Fruit fly (Drosophila melanogaster) whole organism, embryonic: ENCODE results near the gene PIG-U.
A peak's percentile ranks its signal among the peaks of the same experiment; 100 is the strongest.

Experiments used
- Adf1 ChIP-seq: fragments of 200-800 bp; sonication (Bioruptor generic); IDR thresholded peaks from 2 replicates; pipeline ENCODE4 v1.3.6; 2022; ENCODE audit warnings: missing biosample characterization, missing genetic modification characterization
- Awh ChIP-seq: fragments of 200-800 bp; sonication (Bioruptor generic); IDR thresholded peaks from 2 replicates; pipeline ENCODE4, ENCODE4 v1.3.6; 2022; ENCODE audit warnings: missing biosample characterization, missing genetic modification characterization
- CG10979 ChIP-seq: fragments of 200-800 bp; sonication (Bioruptor generic); optimal IDR thresholded peaks from 2 replicates; lab custom pipeline; 2018; ENCODE audit warnings: missing biosample characterization, mild to moderate bottlenecking, missing genetic modification characterization, moderate library complexity
- CG11247 ChIP-seq: fragments of 200-800 bp; sonication (Bioruptor generic); IDR thresholded peaks from 2 replicates; pipeline ENCODE4 v1.3.6; 2022; ENCODE audit warnings: missing biosample characterization, missing genetic modification characterization
- CG11456 ChIP-seq: fragments of 200-800 bp; sonication (Bioruptor generic); IDR thresholded peaks from 3 replicates; pipeline ENCODE4 v1.3.6; 2022; ENCODE audit warnings: missing biosample characterization, missing genetic modification characterization
- CG11723 ChIP-seq: fragments of 200-800 bp; sonication (Bioruptor generic); optimal IDR thresholded peaks from 2 replicates; lab custom pipeline; 2017; ENCODE audit warnings: missing biosample characterization, mild to moderate bottlenecking, missing genetic modification characterization
- CG12236 ChIP-seq: fragments of 200-800 bp; sonication (Bioruptor generic); optimal IDR thresholded peaks from 2 replicates; lab custom pipeline; 2016; ENCODE audit warnings: missing biosample characterization, missing genetic modification characterization
- CG12942 ChIP-seq: fragments of 200-800 bp; sonication (Bioruptor generic); optimal IDR thresholded peaks from 3 replicates; lab custom pipeline; 2016; ENCODE audit warnings: missing biosample characterization, missing genetic modification characterization
- CG30431 ChIP-seq: fragments of 200-800 bp; sonication (Bioruptor generic); optimal IDR thresholded peaks from 2 replicates; lab custom pipeline; 2017; ENCODE audit warnings: missing biosample characterization, missing genetic modification characterization
- CG31388 ChIP-seq: fragments of 200-800 bp; sonication (Bioruptor generic); optimal IDR thresholded peaks from 2 replicates; lab custom pipeline; 2016; ENCODE audit warnings: missing biosample characterization, missing genetic modification characterization
- CG32772 ChIP-seq: fragments of 200-800 bp; sonication (Bioruptor generic); IDR thresholded peaks from 2 replicates; pipeline ENCODE4 v1.3.6; 2022; ENCODE audit warnings: missing biosample characterization, missing genetic modification characterization
- CG33557 ChIP-seq: fragments of 200-800 bp; sonication (Bioruptor generic); optimal IDR thresholded peaks from 2 replicates; lab custom pipeline; 2019; ENCODE audit warnings: missing biosample characterization, mild to moderate bottlenecking, missing genetic modification characterization, moderate library complexity
- CG42726 ChIP-seq: fragments of 200-800 bp; sonication (Bioruptor generic); IDR thresholded peaks from 2 replicates; pipeline ENCODE4 v1.3.6; 2022; ENCODE audit warnings: missing biosample characterization, missing genetic modification characterization; ENCODE audit not compliant: partially characterized antibody
- CG4424 ChIP-seq: fragments of 200-800 bp; sonication (Bioruptor generic); optimal IDR thresholded peaks from 3 replicates; lab custom pipeline; 2016; ENCODE audit warnings: missing biosample characterization, missing genetic modification characterization
- CG4617 ChIP-seq: fragments of 200-800 bp; sonication (Bioruptor generic); optimal IDR thresholded peaks from 3 replicates; lab custom pipeline; 2016; ENCODE audit warnings: missing biosample characterization, missing genetic modification characterization, borderline replicate concordance
- CG6765 ChIP-seq: fragments of 200-800 bp; sonication (Bioruptor generic); optimal IDR thresholded peaks from 3 replicates; lab custom pipeline; 2017; ENCODE audit warnings: missing biosample characterization, mild to moderate bottlenecking, missing genetic modification characterization
- CG6813 ChIP-seq: fragments of 200-800 bp; sonication (Bioruptor generic); optimal IDR thresholded peaks from 2 replicates; lab custom pipeline; 2017; ENCODE audit warnings: missing biosample characterization, missing genetic modification characterization, mild to moderate bottlenecking, moderate library complexity, missing genetic modification reagents
- CG6854 ChIP-seq: fragments of 200-800 bp; sonication (Bioruptor generic); optimal IDR thresholded peaks from 3 replicates; lab custom pipeline; 2017; ENCODE audit warnings: missing biosample characterization, mild to moderate bottlenecking, missing genetic modification characterization
- CG7372 ChIP-seq: fragments of 200-800 bp; sonication (Bioruptor generic); IDR thresholded peaks from 2 replicates; pipeline ENCODE4 v1.3.6; 2022; ENCODE audit warnings: missing biosample characterization, missing genetic modification characterization
- CG7786 ChIP-seq: fragments of 200-800 bp; sonication (Bioruptor generic); optimal IDR thresholded peaks from 2 replicates; lab custom pipeline; 2016; ENCODE audit warnings: missing biosample characterization, missing genetic modification characterization
- CG7963 ChIP-seq: fragments of 200-800 bp; sonication (Bioruptor generic); IDR thresholded peaks from 3 replicates; pipeline ENCODE4 v1.3.6; 2022; ENCODE audit warnings: missing biosample characterization, missing genetic modification characterization; ENCODE audit not compliant: partially characterized antibody
- CG7987 ChIP-seq: fragments of 200-800 bp; sonication (Bioruptor generic); optimal IDR thresholded peaks from 2 replicates; lab custom pipeline; 2018; ENCODE audit warnings: missing biosample characterization, mild to moderate bottlenecking, missing genetic modification characterization, moderate library complexity
- CG9876 ChIP-seq: fragments of 200-800 bp; sonication (Bioruptor generic); optimal IDR thresholded peaks from 2 replicates; lab custom pipeline; 2016; ENCODE audit warnings: missing biosample characterization, missing genetic modification characterization
- D ChIP-seq, 2 experiments: fragments of 200-800 bp in 1 of 2; fragments of >200 bp in 1 of 2; sonication (Bioruptor generic) in 1 of 2; optimal IDR thresholded peaks; 2 replicates in 1 of 2; 3 replicates in 1 of 2; lab custom pipeline; 2017; ENCODE audit warnings: mild to moderate bottlenecking in 1 of 2, missing biosample characterization in 1 of 2, missing genetic modification characterization in 1 of 2, missing genetic modification reagents in 1 of 2
- Deaf1 ChIP-seq: fragments of 200-800 bp; optimal IDR thresholded peaks from 3 replicates; lab custom pipeline; 2019; ENCODE audit warnings: missing biosample characterization, mild to moderate bottlenecking, missing genetic modification characterization, moderate library complexity
- Dfd ChIP-seq, 2 experiments: fragments of >200 bp; optimal IDR thresholded peaks; 2 replicates each; lab custom pipeline; 2017; ENCODE audit warnings: missing biosample characterization in 2 of 2, missing genetic modification characterization in 2 of 2
- Fer2 ChIP-seq: fragments of 200-800 bp; sonication (Bioruptor generic); optimal IDR thresholded peaks from 2 replicates; lab custom pipeline; 2018; ENCODE audit warnings: missing biosample characterization, mild to moderate bottlenecking, missing genetic modification characterization, moderate library complexity
- HmgZ ChIP-seq: fragments of 200-800 bp; sonication (Bioruptor generic); optimal IDR thresholded peaks from 2 replicates; lab custom pipeline; 2018; ENCODE audit warnings: missing biosample characterization, mild to moderate bottlenecking, missing genetic modification characterization
- Side ChIP-seq: fragments of 200-800 bp; sonication (Bioruptor generic); optimal IDR thresholded peaks from 2 replicates; lab custom pipeline; 2016; ENCODE audit warnings: missing biosample characterization, missing genetic modification characterization
- Vsx1 ChIP-seq: fragments of 200-800 bp; sonication (Bioruptor generic); optimal IDR thresholded peaks from 2 replicates; lab custom pipeline; 2017; ENCODE audit warnings: missing biosample characterization, mild to moderate bottlenecking, missing genetic modification characterization, missing genetic modification reagents
- amos ChIP-seq: fragments of 200-800 bp; sonication (Bioruptor generic); IDR thresholded peaks from 2 replicates; pipeline ENCODE4 v1.3.6; 2022; ENCODE audit warnings: missing biosample characterization, missing genetic modification characterization; ENCODE audit not compliant: partially characterized antibody
- bowl ChIP-seq: fragments of 200-800 bp; sonication (Bioruptor generic); IDR thresholded peaks from 2 replicates; pipeline ENCODE4 v1.3.6; 2022; ENCODE audit warnings: missing biosample characterization, missing genetic modification characterization
- crc ChIP-seq: fragments of 200-800 bp; sonication (Bioruptor generic); optimal IDR thresholded peaks from 2 replicates; lab custom pipeline; 2016; ENCODE audit warnings: missing biosample characterization, missing genetic modification characterization
- en ChIP-seq: fragments of 200-800 bp; sonication (Bioruptor generic); optimal IDR thresholded peaks from 2 replicates; lab custom pipeline; 2016; ENCODE audit warnings: missing biosample characterization, missing genetic modification characterization
- grn ChIP-seq: fragments of 200-800 bp; sonication (Bioruptor generic); optimal IDR thresholded peaks from 3 replicates; lab custom pipeline; 2017; ENCODE audit warnings: missing biosample characterization, missing genetic modification characterization
- her ChIP-seq: fragments of 200-800 bp; sonication (Bioruptor generic); optimal IDR thresholded peaks from 2 replicates; lab custom pipeline; 2016; ENCODE audit warnings: missing biosample characterization, missing genetic modification characterization
- hth ChIP-seq: fragments of >200 bp; optimal IDR thresholded peaks from 2 replicates; lab custom pipeline; 2017; ENCODE audit warnings: inconsistent platforms
- lbe ChIP-seq: fragments of 200-800 bp; sonication (Bioruptor generic); optimal IDR thresholded peaks from 2 replicates; lab custom pipeline; 2016; ENCODE audit warnings: missing biosample characterization, mild to moderate bottlenecking, missing genetic modification characterization
- nerfin-1 ChIP-seq: fragments of 200-800 bp; sonication (Bioruptor generic); optimal IDR thresholded peaks from 3 replicates; lab custom pipeline; 2019; ENCODE audit warnings: missing biosample characterization, mild to moderate bottlenecking, missing genetic modification characterization, moderate library complexity
- peb ChIP-seq: fragments of 200-800 bp; sonication (Bioruptor generic); IDR thresholded peaks from 2 replicates; pipeline ENCODE4 v1.3.6; 2022; ENCODE audit warnings: missing biosample characterization, missing genetic modification characterization
- pfk ChIP-seq: fragments of 200-800 bp; sonication (Bioruptor generic); optimal IDR thresholded peaks from 2 replicates; lab custom pipeline; 2018; ENCODE audit warnings: missing biosample characterization, mild to moderate bottlenecking, missing genetic modification characterization, moderate library complexity
- salm ChIP-seq: fragments of 200-800 bp; sonication (Bioruptor generic); optimal IDR thresholded peaks from 2 replicates; lab custom pipeline; 2018; ENCODE audit warnings: missing biosample characterization, mild to moderate bottlenecking, missing genetic modification characterization
- slou ChIP-seq: fragments of 200-800 bp; sonication (Bioruptor generic); optimal IDR thresholded peaks from 3 replicates; lab custom pipeline; 2016; ENCODE audit warnings: missing biosample characterization, missing genetic modification characterization
- sqz ChIP-seq: fragments of 200-800 bp; sonication (Bioruptor generic); optimal IDR thresholded peaks from 3 replicates; lab custom pipeline; 2018; ENCODE audit warnings: missing biosample characterization, mild to moderate bottlenecking, missing genetic modification characterization
- sr ChIP-seq: fragments of 200-800 bp; sonication (Bioruptor generic); IDR thresholded peaks from 3 replicates; pipeline ENCODE4 v1.3.6; 2022; ENCODE audit warnings: missing biosample characterization, missing genetic modification characterization
- stwl ChIP-seq: fragments of 200-800 bp; sonication (Bioruptor generic); optimal IDR thresholded peaks from 3 replicates; lab custom pipeline; 2018; ENCODE audit warnings: missing biosample characterization, mild to moderate bottlenecking, missing genetic modification characterization, moderate library complexity
- twi ChIP-seq: fragments of 200-800 bp; optimal IDR thresholded peaks from 2 replicates; lab custom pipeline; 2019; ENCODE audit warnings: missing biosample characterization, mild to moderate bottlenecking, missing genetic modification characterization, moderate library complexity
- usp ChIP-seq: fragments of >200 bp; optimal IDR thresholded peaks from 2 replicates; lab custom pipeline; 2017; ENCODE audit warnings: missing biosample characterization, missing genetic modification characterization
- vnd ChIP-seq: fragments of 200-800 bp; sonication (Bioruptor generic); IDR thresholded peaks from 3 replicates; pipeline ENCODE4 v1.3.6; 2022; ENCODE audit warnings: missing biosample characterization, missing genetic modification characterization; ENCODE audit not compliant: partially characterized antibody
- wdn ChIP-seq: fragments of 200-800 bp; sonication (Bioruptor generic); IDR thresholded peaks from 2 replicates; pipeline ENCODE4 v1.3.6; 2022; ENCODE audit warnings: missing biosample characterization, missing genetic modification characterization
- yki ChIP-seq: fragments of >200 bp; optimal IDR thresholded peaks from 3 replicates; lab custom pipeline; 2018

Gene PIG-U

dm6 chr2L:8528951-8529430 is 14.1 kb downstream of the PIG-U start, which contains the start of gene CG17834 (continued):
- no peak for TF ChIP-seq wdn
- TF ChIP-seq amos (GFP tag; lab: Robert Waterston, UW): no peak; the same call in 1 of the 2 replicates
- peak; percentile 40 for TF ChIP-seq CG6765
- no peak for TF ChIP-seq yki
- TF ChIP-seq sr (GFP tag; lab: Robert Waterston, UW): no peak
- TF ChIP-seq CG33557 (GFP tag; lab: Kevin White, UChicago): no peak
- no peak for TF ChIP-seq CG30431 (GFP tag; lab: Kevin White, UChicago)
- TF ChIP-seq Awh (GFP tag; lab: Robert Waterston, UW): no peak
- TF ChIP-seq CG32772: no peak
- 0 out of 2 replicates have a peak, but pooled peaks have one; percentile 37 for TF ChIP-seq bowl (GFP tag; lab: Robert Waterston, UW)
- peak; percentile 22; the same call in 1 of the 2 replicates for TF ChIP-seq Adf1 (GFP tag; lab: Robert Waterston, UW)
- peak; percentile 87 for TF ChIP-seq Deaf1 (tag; lab: Kevin White, UChicago)
- no peak for TF ChIP-seq nerfin-1 (tag; lab: Kevin White, UChicago)
- no peak for TF ChIP-seq stwl (tag; lab: Kevin White, UChicago)
- peak; percentile 37; the same call in 1 of the 2 replicates for TF ChIP-seq CG42726 (GFP tag; lab: Robert Waterston, UW)
- TF ChIP-seq Side: no peak
- TF ChIP-seq CG10979 (tag; lab: Kevin White, UChicago): no peak
- TF ChIP-seq twi (tag; lab: Kevin White, UChicago): no peak
- TF ChIP-seq CG11723 (GFP tag; lab: Kevin White, UChicago): no peak
- no peak for TF ChIP-seq CG12942
- TF ChIP-seq lbe (GFP tag; lab: Kevin White, UChicago): no peak
- no peak for TF ChIP-seq pfk (GFP tag; lab: Kevin White, UChicago)
- TF ChIP-seq usp (GFP tag; lab: Kevin White, UChicago): no peak
- no peak for TF ChIP-seq CG9876
- no peak for TF ChIP-seq Vsx1 (GFP tag; lab: Kevin White, UChicago)
- TF ChIP-seq CG11247: no peak
- TF ChIP-seq salm: no peak
- no peak for TF ChIP-seq CG4617 (GFP tag; lab: Kevin White, UChicago)
- no peak for TF ChIP-seq CG31388 (GFP tag; lab: Kevin White, UChicago)
- no peak for TF ChIP-seq CG7372 (GFP tag; lab: Robert Waterston, UW)
- TF ChIP-seq Dfd (GFP tag; optimal IDR thresholded peaks at IDR 0.05; lab: Kevin White, UChicago): no peak
- no peak for TF ChIP-seq en (GFP tag; lab: Kevin White, UChicago)
- TF ChIP-seq Fer2: no peak
- TF ChIP-seq CG12236: no peak
- TF ChIP-seq crc (GFP tag; lab: Kevin White, UChicago): no peak
- no peak for TF ChIP-seq CG7963 (GFP tag; lab: Robert Waterston, UW)
- TF ChIP-seq grn (GFP tag; lab: Kevin White, UChicago): peak; percentile 20
- TF ChIP-seq D (optimal IDR thresholded peaks at IDR 0.05; lab: Kevin White, UChicago): no peak
- no peak for TF ChIP-seq D (GFP tag; optimal IDR thresholded peaks at IDR 0.05; lab: Kevin White, UChicago)
- no peak for TF ChIP-seq peb (GFP tag; lab: Robert Waterston, UW)
- no peak for TF ChIP-seq CG7786 (GFP tag; lab: Kevin White, UChicago)
- no peak for TF ChIP-seq HmgZ
- no peak for TF ChIP-seq hth (lab: Kevin White, UChicago)
- no peak for TF ChIP-seq sqz (GFP tag; lab: Kevin White, UChicago)
- TF ChIP-seq CG11456: no peak
- no peak for TF ChIP-seq CG6813 (GFP tag; lab: Kevin White, UChicago)
- TF ChIP-seq CG6854 (GFP tag; lab: Kevin White, UChicago): no peak
- TF ChIP-seq CG4424 (GFP tag; lab: Kevin White, UChicago): no peak
- no peak for TF ChIP-seq her (GFP tag; lab: Kevin White, UChicago)
- TF ChIP-seq vnd (GFP tag; lab: Robert Waterston, UW): no peak
- peak; percentile 29 for TF ChIP-seq CG7987 (GFP tag; lab: Kevin White, UChicago)
- TF ChIP-seq slou: no peak
